Fruit fly (Drosophila melanogaster): ENCODE results near the gene Galk.

dm6 chr3L:9026568-9026967, 40.7 kb upstream of the Galk start:
- TF ChIP-seq Sp1 (GFP tag; optimal IDR thresholded peaks at IDR 0.05): no peak
- no peak for TF ChIP-seq Vsx2 (GFP tag; optimal IDR thresholded peaks at IDR 0.05; ENCODE audit: partially characterized antibody)
- TF ChIP-seq h (GFP tag; optimal IDR thresholded peaks at IDR 0.05): no peak
- no peak for TF ChIP-seq GATAd (GFP tag; optimal IDR thresholded peaks at IDR 0.05)
- TF ChIP-seq Mio (GFP tag; optimal IDR thresholded peaks at IDR 0.05): no peak
- no peak for TF ChIP-seq rgr (GFP tag; optimal IDR thresholded peaks at IDR 0.05)
- TF ChIP-seq Hr78 (GFP tag; optimal IDR thresholded peaks at IDR 0.05): no peak
- TF ChIP-seq N (GFP tag; optimal IDR thresholded peaks at IDR 0.05): no peak
